Worm (Caenorhabditis elegans): ENCODE results near the gene ipla-3.

ipla-3 gene

ce11 chrV:20752609-20753102 is 23.6 kb upstream of the ipla-3 start, which contains the start of gene pha-4:
TSS of gene pha-4 (plus strand) at chrV:20753052.
- TF ChIP-seq rnt-1 (tag; optimal IDR thresholded peaks at IDR 0.05) (no peak), lin-35 (GFP tag; optimal IDR thresholded peaks at IDR 0.05) (peak in 1 of 2 experiments; percentile 30), jun-1 (tag; optimal IDR thresholded peaks at IDR 0.05) (peak; percentile 0), dsc-1 (tag; optimal IDR thresholded peaks at IDR 0.05) (no peak), swsn-7 (tag; optimal IDR thresholded peaks at IDR 0.05) (no peak), elt-2 (tag; optimal IDR thresholded peaks at IDR 0.05) (peak; percentile 68), efl-3 (GFP tag; optimal IDR thresholded peaks at IDR 0.05) (no peak), pqm-1 (tag; optimal IDR thresholded peaks at IDR 0.05) (peak; percentile 69), elt-3 (tag; optimal IDR thresholded peaks at IDR 0.05) (no peak), nhr-237 (tag; optimal IDR thresholded peaks at IDR 0.05) (no peak), pax-3 (tag; optimal IDR thresholded peaks at IDR 0.05) (no peak), sptf-1 (tag; optimal IDR thresholded peaks at IDR 0.05) (no peak), lin-39 (tag; optimal IDR thresholded peaks at IDR 0.05) (no peak), unc-98 (GFP tag; IDR thresholded peaks at IDR 0.05) (no peak), unc-30 (tag; optimal IDR thresholded peaks at IDR 0.05) (no peak), lin-14 (GFP tag; optimal IDR thresholded peaks at IDR 0.05) (peak; percentile 4)

ce11 chrV:20749098-20749497 is 20.0 kb upstream of the ipla-3 start:
- TF ChIP-seq rnt-1 (tag; optimal IDR thresholded peaks at IDR 0.05) (no peak), zag-1 (tag; optimal IDR thresholded peaks at IDR 0.05) (no peak), lin-14 (GFP tag; optimal IDR thresholded peaks at IDR 0.05) (peak; percentile 37), C04F5.9 (tag; optimal IDR thresholded peaks at IDR 0.05) (no peak), unc-98 (GFP tag; IDR thresholded peaks at IDR 0.05) (no peak), ztf-4 (tag; optimal IDR thresholded peaks at IDR 0.05) (no peak), ceh-88 (GFP tag; IDR thresholded peaks at IDR 0.05) (no peak), zip-4 (GFP tag; optimal IDR thresholded peaks at IDR 0.05) (no peak), lin-13 (GFP tag; optimal IDR thresholded peaks at IDR 0.05) (no peak), nhr-28 (tag; optimal IDR thresholded peaks at IDR 0.05) (no peak), elt-3 (tag; optimal IDR thresholded peaks at IDR 0.05) (no peak), grh-1 (GFP tag; IDR thresholded peaks at IDR 0.05) (no peak), tlp-1 (tag; optimal IDR thresholded peaks at IDR 0.05) (no peak), unc-86 (tag; optimal IDR thresholded peaks at IDR 0.05) (no peak), unc-130 (tag; optimal IDR thresholded peaks at IDR 0.05) (no peak), swsn-7 (tag; optimal IDR thresholded peaks at IDR 0.05) (peak; percentile 14), nhr-20 (tag; optimal IDR thresholded peaks at IDR 0.05) (peak; percentile 27), nhr-71 (tag; optimal IDR thresholded peaks at IDR 0.05) (peak; percentile 21), lir-3 (tag; optimal IDR thresholded peaks at IDR 0.05; ENCODE audit: poor library complexity) (no peak), isw-1 (GFP tag; IDR thresholded peaks at IDR 0.05) (no peak), tbx-2 (tag; optimal IDR thresholded peaks at IDR 0.05) (peak; percentile 27), efl-3 (GFP tag; optimal IDR thresholded peaks at IDR 0.05) (no peak), jun-1 (tag; optimal IDR thresholded peaks at IDR 0.05) (no peak), nhr-19 (GFP tag; conservative IDR thresholded peaks at IDR 0.05) (peak; percentile 34), nhr-12 (tag; optimal IDR thresholded peaks at IDR 0.05) (no peak), alr-1 (tag; optimal IDR thresholded peaks at IDR 0.05; ENCODE audit: borderline replicate concordance) (no peak), mdl-1 (tag; optimal IDR thresholded peaks at IDR 0.05) (peak in 1 of 2 experiments; percentile 25), blmp-1 (tag; optimal IDR thresholded peaks at IDR 0.05) (peak; percentile 8), pqm-1 (tag; optimal IDR thresholded peaks at IDR 0.05) (no peak), nhr-90 (tag; optimal IDR thresholded peaks at IDR 0.05; ENCODE audit: poor library complexity) (no peak), hpl-2 (GFP tag; optimal IDR thresholded peaks at IDR 0.05) (no peak), snpc-4 (tag; optimal IDR thresholded peaks at IDR 0.05) (no peak), fkh-8 (tag; optimal IDR thresholded peaks at IDR 0.05) (no peak), ceh-8 (GFP tag; optimal IDR thresholded peaks at IDR 0.05) (no peak), fos-1 (tag; optimal IDR thresholded peaks at IDR 0.05) (no peak), nhr-77 (tag; optimal IDR thresholded peaks at IDR 0.05) (peak; percentile 69), lin-15B (tag; optimal IDR thresholded peaks at IDR 0.05) (no peak), lsy-2 (tag; optimal IDR thresholded peaks at IDR 0.05) (peak in 1 of 2 experiments; percentile 86), ztf-11 (tag; optimal IDR thresholded peaks at IDR 0.05) (no peak), Y116A8C.19 (tag; optimal IDR thresholded peaks at IDR 0.05; ENCODE audit: borderline replicate concordance) (no peak), hlh-4 (tag; optimal IDR thresholded peaks at IDR 0.05) (no peak)
